Fruit fly (Drosophila melanogaster) whole organism, embryonic: ENCODE results near the gene CG5435.

ENCODE experiments used
- ATbp ChIP-seq: fragments of 200-800 bp; sonication (Bioruptor generic); optimal IDR thresholded peaks from 2 replicates; lab custom pipeline; 2017; ENCODE audit warnings: missing biosample characterization, mild to moderate bottlenecking, missing genetic modification characterization, missing genetic modification reagents
- Bdp1 ChIP-seq: fragments of 200-800 bp; sonication (Bioruptor generic); optimal IDR thresholded peaks from 3 replicates; lab custom pipeline; 2016; ENCODE audit warnings: missing biosample characterization, missing genetic modification characterization
- CG10543 ChIP-seq: fragments of 200-800 bp; sonication (Bioruptor generic); optimal IDR thresholded peaks from 3 replicates; lab custom pipeline; 2017; ENCODE audit warnings: missing biosample characterization, mild to moderate bottlenecking, missing genetic modification characterization, moderate library complexity
- CG10565 ChIP-seq: fragments of 200-800 bp; sonication (Bioruptor generic); optimal IDR thresholded peaks from 3 replicates; lab custom pipeline; 2016; ENCODE audit warnings: missing biosample characterization, mild to moderate bottlenecking, missing genetic modification characterization
- CG11093 ChIP-seq: fragments of 200-800 bp; sonication (Bioruptor generic); IDR thresholded peaks from 3 replicates; pipeline ENCODE4 v1.3.6; 2022; ENCODE audit warnings: missing biosample characterization, missing genetic modification characterization
- CG11696 ChIP-seq: fragments of 200-800 bp; sonication (Bioruptor generic); IDR thresholded peaks from 2 replicates; pipeline ENCODE4 v1.3.6; 2022; ENCODE audit warnings: missing biosample characterization, missing genetic modification characterization
- CG12104 ChIP-seq: fragments of 200-800 bp; sonication (Bioruptor generic); optimal IDR thresholded peaks from 3 replicates; lab custom pipeline; 2016; ENCODE audit warnings: missing biosample characterization, missing genetic modification characterization
- CG13775 ChIP-seq: fragments of 200-800 bp; sonication (Bioruptor generic); optimal IDR thresholded peaks from 3 replicates; lab custom pipeline; 2017; ENCODE audit warnings: missing biosample characterization, mild to moderate bottlenecking, missing genetic modification characterization
- CG15073 ChIP-seq: fragments of 200-800 bp; sonication (Bioruptor generic); optimal IDR thresholded peaks from 2 replicates; lab custom pipeline; 2016; ENCODE audit warnings: missing biosample characterization, missing genetic modification characterization
- CG16863 ChIP-seq: fragments of 200-800 bp; sonication (Bioruptor generic); optimal IDR thresholded peaks from 3 replicates; lab custom pipeline; 2016; ENCODE audit warnings: missing biosample characterization, missing genetic modification characterization
- CG17328 ChIP-seq: fragments of 200-800 bp; sonication (Bioruptor generic); IDR thresholded peaks from 2 replicates; pipeline ENCODE4 v1.3.6; 2022; ENCODE audit warnings: missing biosample characterization, missing genetic modification characterization
- CG17385 ChIP-seq: fragments of 200-800 bp; sonication (Bioruptor generic); optimal IDR thresholded peaks from 3 replicates; lab custom pipeline; 2018; ENCODE audit warnings: missing biosample characterization, mild to moderate bottlenecking, missing genetic modification characterization
- CG31441 ChIP-seq: fragments of 200-800 bp; sonication (Bioruptor generic); IDR thresholded peaks from 2 replicates; pipeline ENCODE4 v1.3.6; 2022; ENCODE audit warnings: missing biosample characterization, missing genetic modification characterization
- CG34224 ChIP-seq: fragments of 200-800 bp; sonication (Bioruptor generic); IDR thresholded peaks from 3 replicates; pipeline ENCODE4 v1.3.6; 2022; ENCODE audit warnings: missing biosample characterization, missing genetic modification characterization; ENCODE audit not compliant: partially characterized antibody
- CG3838 ChIP-seq: fragments of 200-800 bp; sonication (Bioruptor generic); optimal IDR thresholded peaks from 3 replicates; lab custom pipeline; 2016; ENCODE audit warnings: missing biosample characterization, missing genetic modification characterization
- CG4424 ChIP-seq: fragments of 200-800 bp; sonication (Bioruptor generic); optimal IDR thresholded peaks from 3 replicates; lab custom pipeline; 2016; ENCODE audit warnings: missing biosample characterization, missing genetic modification characterization
- CG6254 ChIP-seq: fragments of 200-800 bp; sonication (Bioruptor generic); optimal IDR thresholded peaks from 3 replicates; lab custom pipeline; 2017; ENCODE audit warnings: mild to moderate bottlenecking, missing biosample characterization, missing genetic modification reagents, missing genetic modification characterization
- CG6654 ChIP-seq: fragments of 200-800 bp; sonication (Bioruptor generic); optimal IDR thresholded peaks from 2 replicates; lab custom pipeline; 2017; ENCODE audit warnings: missing biosample characterization, mild to moderate bottlenecking, missing genetic modification characterization
- CG6765 ChIP-seq: fragments of 200-800 bp; sonication (Bioruptor generic); optimal IDR thresholded peaks from 3 replicates; lab custom pipeline; 2017; ENCODE audit warnings: missing biosample characterization, mild to moderate bottlenecking, missing genetic modification characterization
- D19B ChIP-seq: fragments of 200-800 bp; sonication (Bioruptor generic); optimal IDR thresholded peaks from 2 replicates; lab custom pipeline; 2017; ENCODE audit warnings: missing biosample characterization, mild to moderate bottlenecking, missing genetic modification characterization
- Dp ChIP-seq: fragments of 200-800 bp; sonication (Bioruptor generic); optimal IDR thresholded peaks from 2 replicates; lab custom pipeline; 2018; ENCODE audit warnings: missing biosample characterization, mild to moderate bottlenecking, missing genetic modification characterization, moderate library complexity
- E2f2 ChIP-seq: fragments of 200-800 bp; sonication (Bioruptor generic); IDR thresholded peaks from 2 replicates; pipeline ENCODE4 v1.3.6; 2022; ENCODE audit warnings: missing biosample characterization, missing genetic modification characterization
- Ets65A ChIP-seq: fragments of 200-800 bp; sonication (Bioruptor generic); peaks from one replicate; lab custom pipeline; 2016; ENCODE audit warnings: missing biosample characterization, missing genetic modification characterization
- HmgD ChIP-seq: fragments of 200-800 bp; sonication (Bioruptor generic); optimal IDR thresholded peaks from 3 replicates; lab custom pipeline; 2016; ENCODE audit warnings: missing biosample characterization, missing genetic modification characterization
- MESR4 ChIP-seq: fragments of 200-800 bp; sonication (Bioruptor generic); optimal IDR thresholded peaks from 2 replicates; lab custom pipeline; 2018; ENCODE audit warnings: missing biosample characterization, mild to moderate bottlenecking, missing genetic modification characterization, moderate library complexity
- Neu2 ChIP-seq: fragments of 200-800 bp; sonication (Bioruptor generic); optimal IDR thresholded peaks from 3 replicates; lab custom pipeline; 2016; ENCODE audit warnings: missing biosample characterization, missing genetic modification characterization, borderline replicate concordance
- Optix ChIP-seq: fragments of 200-800 bp; sonication (Bioruptor generic); IDR thresholded peaks from 3 replicates; pipeline ENCODE4 v1.3.6; 2022; ENCODE audit warnings: missing biosample characterization, missing genetic modification characterization
- Rfx ChIP-seq: fragments of 200-800 bp; sonication (Bioruptor generic); IDR thresholded peaks from 2 replicates; pipeline ENCODE4 v1.3.6; 2022; ENCODE audit warnings: missing biosample characterization, missing genetic modification characterization
- Six4 ChIP-seq: fragments of 200-800 bp; sonication (Bioruptor generic); optimal IDR thresholded peaks from 2 replicates; lab custom pipeline; 2016; ENCODE audit warnings: missing biosample characterization, missing genetic modification characterization
- Ssrp ChIP-seq: fragments of 200-800 bp; sonication (Bioruptor generic); optimal IDR thresholded peaks from 2 replicates; lab custom pipeline; 2018; ENCODE audit warnings: missing biosample characterization, mild to moderate bottlenecking, missing genetic modification characterization, moderate library complexity
- ap ChIP-seq: fragments of 200-800 bp; sonication (Bioruptor generic); IDR thresholded peaks from 2 replicates; pipeline ENCODE4 v1.3.6; 2022; ENCODE audit warnings: missing biosample characterization, missing genetic modification characterization
- ase ChIP-seq: fragments of 200-800 bp; sonication (Bioruptor generic); IDR thresholded peaks from 3 replicates; pipeline ENCODE4 v1.3.6; 2022; ENCODE audit warnings: missing biosample characterization, missing genetic modification characterization
- btn ChIP-seq: fragments of 200-800 bp; sonication (Bioruptor generic); optimal IDR thresholded peaks from 2 replicates; lab custom pipeline; 2016; ENCODE audit warnings: missing biosample characterization, missing genetic modification characterization
- cas ChIP-seq: fragments of 200-800 bp; sonication (Bioruptor generic); IDR thresholded peaks from 2 replicates; pipeline ENCODE4 v1.3.6; 2022; ENCODE audit warnings: missing biosample characterization, missing genetic modification characterization
- chif ChIP-seq, 2 experiments: fragments of 200-800 bp; sonication (Bioruptor generic); optimal IDR thresholded peaks; 3 replicates each; lab custom pipeline; 2016; ENCODE audit warnings: missing biosample characterization in 2 of 2, missing genetic modification characterization in 2 of 2
- ci ChIP-seq: fragments of 200-800 bp; sonication (Bioruptor generic); IDR thresholded peaks from 3 replicates; pipeline ENCODE4 v1.3.6; 2022; ENCODE audit warnings: missing biosample characterization, missing genetic modification characterization
- crol ChIP-seq: fragments of 200-800 bp; sonication (Bioruptor generic); IDR thresholded peaks from 2 replicates; pipeline ENCODE4 v1.3.6; 2022; ENCODE audit warnings: missing biosample characterization, missing genetic modification characterization
- fd102C ChIP-seq: fragments of 200-800 bp; sonication (Bioruptor generic); optimal IDR thresholded peaks from 2 replicates; lab custom pipeline; 2018; ENCODE audit warnings: missing biosample characterization, mild to moderate bottlenecking, missing genetic modification characterization, moderate library complexity
- gcm2 ChIP-seq: fragments of 200-800 bp; sonication (Bioruptor generic); optimal IDR thresholded peaks from 2 replicates; lab custom pipeline; 2016; ENCODE audit warnings: missing biosample characterization, missing genetic modification characterization
- insv ChIP-seq, 2 experiments: fragments of 200-800 bp; sonication (Bioruptor generic); optimal IDR thresholded peaks; 3 replicates each; lab custom pipeline; 2016 to 2018; ENCODE audit warnings: missing biosample characterization in 2 of 2, missing genetic modification characterization in 2 of 2
- jing ChIP-seq: fragments of 200-800 bp; sonication (Bioruptor generic); optimal IDR thresholded peaks from 2 replicates; lab custom pipeline; 2018; ENCODE audit warnings: missing biosample characterization, mild to moderate bottlenecking, missing genetic modification characterization
- kay ChIP-seq: fragments of 200-800 bp; sonication (Bioruptor generic); optimal IDR thresholded peaks from 2 replicates; lab custom pipeline; 2016; ENCODE audit warnings: missing biosample characterization, missing genetic modification characterization
- klu ChIP-seq: fragments of 200-800 bp; sonication (Bioruptor generic); IDR thresholded peaks from 2 replicates; pipeline ENCODE4 v1.3.6; 2022; ENCODE audit warnings: missing biosample characterization, missing genetic modification characterization
- luna ChIP-seq: fragments of 200-800 bp; sonication (Bioruptor generic); optimal IDR thresholded peaks from 2 replicates; lab custom pipeline; 2016; ENCODE audit warnings: missing biosample characterization, missing genetic modification characterization
- pita ChIP-seq: fragments of 200-800 bp; sonication (Bioruptor generic); optimal IDR thresholded peaks from 2 replicates; lab custom pipeline; 2017; ENCODE audit warnings: missing biosample characterization, mild to moderate bottlenecking, missing genetic modification characterization
- prd ChIP-seq, 3 experiments: fragments of >200 bp in 2 of 3; fragments of 200-800 bp in 1 of 3; sonication (Bioruptor generic) in 1 of 3; optimal IDR thresholded peaks in 2 of 3; IDR thresholded peaks in 1 of 3; 2 replicates in 2 of 3; 3 replicates in 1 of 3; pipeline versions ENCODE4 v1.3.6 to Lab custom; 2017 to 2022; ENCODE audit warnings: missing biosample characterization in 1 of 3, missing genetic modification characterization in 1 of 3
- slou ChIP-seq: fragments of 200-800 bp; sonication (Bioruptor generic); optimal IDR thresholded peaks from 3 replicates; lab custom pipeline; 2016; ENCODE audit warnings: missing biosample characterization, missing genetic modification characterization
- tll ChIP-seq, 2 experiments: fragments of 200-800 bp in 1 of 2; fragments of >200 bp in 1 of 2; sonication (Bioruptor generic) in 1 of 2; optimal IDR thresholded peaks; 2 replicates each; lab custom pipeline; 2017 to 2019; ENCODE audit warnings: missing biosample characterization in 2 of 2, missing genetic modification characterization in 2 of 2, mild to moderate bottlenecking in 1 of 2, moderate library complexity in 1 of 2
- tup ChIP-seq: fragments of 200-800 bp; sonication (Bioruptor generic); optimal IDR thresholded peaks from 2 replicates; lab custom pipeline; 2016; ENCODE audit warnings: missing biosample characterization, mild to moderate bottlenecking, missing genetic modification characterization, moderate library complexity
- vvl ChIP-seq: fragments of 200-800 bp; sonication (Bioruptor generic); IDR thresholded peaks from 2 replicates; pipeline ENCODE4 v1.3.6; 2022; ENCODE audit warnings: missing biosample characterization, missing genetic modification characterization
- zen2 ChIP-seq: fragments of 200-800 bp; sonication (Bioruptor generic); IDR thresholded peaks from 3 replicates; pipeline ENCODE4 v1.3.6; 2022; ENCODE audit warnings: missing biosample characterization, missing genetic modification characterization; ENCODE audit not compliant: partially characterized antibody

The CG5435 gene

DNA sequence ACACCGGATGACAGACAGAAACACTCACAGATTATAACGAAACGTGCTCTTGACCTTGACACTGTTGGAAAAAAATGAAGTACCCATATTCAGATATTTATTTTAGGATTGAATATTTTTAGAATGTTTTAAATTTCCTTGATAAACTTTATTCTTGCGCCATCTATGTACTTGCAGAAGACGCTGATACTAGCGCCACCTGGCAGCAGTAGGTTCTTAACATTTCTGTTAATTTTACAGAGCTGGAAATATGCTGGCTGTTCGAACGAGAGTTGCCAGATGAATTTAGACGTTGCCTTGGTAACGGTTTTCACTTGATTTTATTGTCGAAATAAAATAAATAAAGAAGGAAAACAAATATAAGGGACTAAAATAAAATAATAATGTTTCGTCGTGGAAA is 6.1 kb downstream of the CG5435 start, which contains the start of gene Fam92 (continued):
- TF ChIP-seq Rfx (peak; percentile 91), slou (GFP tag; lab: Kevin White, UChicago) (no peak), kay (GFP tag; lab: Kevin White, UChicago) (peak; percentile 0), insv (GFP tag; optimal IDR thresholded peaks at IDR 0.05; lab: Kevin White, UChicago) (peak in 1 of 2 experiments; percentile 58), CG10543 (GFP tag; lab: Kevin White, UChicago) (no peak), luna (GFP tag; lab: Kevin White, UChicago) (no peak), CG11696 (GFP tag; lab: Robert Waterston, UW) (no peak), CG13775 (GFP tag; lab: Kevin White, UChicago) (no peak), CG12104 (GFP tag; lab: Kevin White, UChicago) (no peak), CG6254 (GFP tag; lab: Kevin White, UChicago) (no peak), E2f2 (GFP tag; lab: Robert Waterston, UW) (peak; percentile 32; the same call in 1 of the 2 replicates), Ets65A (peak; percentile 89), Dp (peak; percentile 37), cas (GFP tag; lab: Robert Waterston, UW) (no peak), Optix (GFP tag; lab: Robert Waterston, UW) (no peak; the same call in 2 of the 3 replicates), CG10565 (GFP tag; lab: Kevin White, UChicago) (no peak), tup (no peak), chif (GFP tag; optimal IDR thresholded peaks at IDR 0.05; lab: Kevin White, UChicago) (peak in 1 of 2 experiments; percentile 65), CG17328 (peak; percentile 34; the same call in 1 of the 2 replicates), MESR4 (no peak), CG6654 (no peak), CG11093 (GFP tag; lab: Robert Waterston, UW) (no peak), btn (GFP tag; lab: Kevin White, UChicago) (no peak), CG31441 (GFP tag; lab: Robert Waterston, UW) (peak; percentile 30; the same call in 1 of the 2 replicates), ap (GFP tag; lab: Robert Waterston, UW) (no peak), CG15073 (no peak), ATbp (GFP tag; lab: Kevin White, UChicago) (no peak), HmgD (GFP tag; lab: Kevin White, UChicago) (peak; percentile 0), CG3838 (GFP tag; lab: Kevin White, UChicago) (no peak), CG17385 (GFP tag; lab: Kevin White, UChicago) (peak; percentile 34), CG4424 (peak; percentile 39), jing (GFP tag; lab: Kevin White, UChicago) (no peak), zen2 (GFP tag; lab: Robert Waterston, UW) (no peak), prd (optimal IDR thresholded peaks at IDR 0.05; lab: Kevin White, UChicago) (no peak), prd (GFP tag; IDR thresholded peaks at IDR 0.05; lab: Robert Waterston, UW) (no peak; the same call in 2 of the 3 replicates), tll (GFP tag; optimal IDR thresholded peaks at IDR 0.05; lab: Kevin White, UChicago) (no peak), Six4 (peak; percentile 39), Ssrp (tag; lab: Kevin White, UChicago) (no peak), ase (peak; percentile 17; the same call in 1 of the 3 replicates), Bdp1 (GFP tag; lab: Kevin White, UChicago) (no peak), Neu2 (no peak), crol (GFP tag; lab: Robert Waterston, UW) (no peak), CG34224 (GFP tag; lab: Robert Waterston, UW) (no peak), vvl (GFP tag; lab: Robert Waterston, UW) (peak; percentile 72), D19B (GFP tag; lab: Kevin White, UChicago) (no peak), klu (GFP tag; lab: Robert Waterston, UW) (no peak), pita (GFP tag; lab: Kevin White, UChicago) (peak; percentile 11), fd102C (GFP tag; lab: Kevin White, UChicago) (no peak), gcm2 (GFP tag; lab: Kevin White, UChicago) (no peak), CG16863 (peak; percentile 16), ci (peak; percentile 82), CG6765 (GFP tag; lab: Kevin White, UChicago) (no peak)
